Worm (Caenorhabditis elegans) whole organism, young adult: ENCODE results near the gene Y116A8C.37.
A peak's percentile ranks its signal among the peaks of the same experiment; 100 is the strongest.

Experiments
- B0019.2 ChIP-seq: fragments of 200-800 bp; sonication (Bioruptor generic); conservative IDR thresholded peaks from 2 replicates; pipeline ENCODE4 v1.3.6; 2022; ENCODE audit warnings: missing genetic modification reagents, missing genetic modification characterization, missing compliant biosample characterization
- B0261.1 ChIP-seq: sonication (generic microtip); optimal IDR thresholded peaks from 2 replicates; lab custom pipeline; 2016; ENCODE audit warnings: mild to moderate bottlenecking, missing genetic modification characterization, moderate library complexity, missing compliant biosample characterization
- C17E4.6 ChIP-seq: fragments of 200-800 bp; sonication (Bioruptor generic); IDR thresholded peaks from 2 replicates; pipeline ENCODE4 v1.3.6; 2022; ENCODE audit warnings: missing genetic modification reagents, missing genetic modification characterization, missing compliant biosample characterization
- D2030.7 ChIP-seq: fragments of 200-800 bp; sonication (Bioruptor generic); IDR thresholded peaks from 2 replicates; pipeline ENCODE4 v1.3.6; 2022; ENCODE audit warnings: missing genetic modification reagents, missing genetic modification characterization, missing compliant biosample characterization
- F10E7.11 ChIP-seq: sonication (generic microtip); optimal IDR thresholded peaks from 2 replicates; lab custom pipeline; 2017; ENCODE audit warnings: mild to moderate bottlenecking, missing genetic modification characterization, moderate library complexity, missing compliant biosample characterization
- F22D6.2 ChIP-seq: sonication (generic microtip); optimal IDR thresholded peaks from 2 replicates; lab custom pipeline; 2016; ENCODE audit warnings: mild to moderate bottlenecking, missing genetic modification characterization, missing compliant biosample characterization
- F57C9.4 ChIP-seq: sonication (generic microtip); optimal IDR thresholded peaks from 2 replicates; lab custom pipeline; 2017; ENCODE audit warnings: mild to moderate bottlenecking, missing genetic modification characterization, missing compliant biosample characterization
- Y56A3A.18 ChIP-seq: fragments of 200-800 bp; sonication (Bioruptor generic); IDR thresholded peaks from 2 replicates; pipeline ENCODE4 v1.3.6; 2022; ENCODE audit warnings: missing genetic modification reagents, missing genetic modification characterization, missing compliant biosample characterization
- aptf-3 ChIP-seq: fragments of 200-800 bp; sonication (Bioruptor generic); IDR thresholded peaks from 2 replicates; pipeline ENCODE4 v1.3.6; 2022; ENCODE audit warnings: missing genetic modification characterization, missing compliant biosample characterization
- athp-1 ChIP-seq: sonication (generic microtip); optimal IDR thresholded peaks from 2 replicates; lab custom pipeline; 2017; ENCODE audit warnings: mild to moderate bottlenecking, missing genetic modification characterization, missing compliant biosample characterization
- attf-5 ChIP-seq: fragments of 200-800 bp; sonication (Bioruptor generic); optimal IDR thresholded peaks from 2 replicates; lab custom pipeline; 2018; ENCODE audit warnings: mild to moderate bottlenecking, missing genetic modification characterization, missing compliant biosample characterization
- ceh-58 ChIP-seq: fragments of 200-800 bp; sonication (Bioruptor generic); IDR thresholded peaks from 2 replicates; pipeline ENCODE4 v1.3.6; 2022; ENCODE audit warnings: missing genetic modification characterization, missing compliant biosample characterization
- ceh-91 ChIP-seq: fragments of 200-800 bp; sonication (Bioruptor generic); IDR thresholded peaks from 2 replicates; pipeline ENCODE4 v1.3.6; 2022; ENCODE audit warnings: missing genetic modification reagents, missing genetic modification characterization, missing compliant biosample characterization
- dox-1 ChIP-seq: fragments of 200-800 bp; sonication (Bioruptor generic); IDR thresholded peaks from 2 replicates; pipeline ENCODE4 v1.3.6; 2022; ENCODE audit warnings: missing genetic modification reagents, missing genetic modification characterization, missing compliant biosample characterization
- dpff-1 ChIP-seq: sonication (generic microtip); optimal IDR thresholded peaks from 2 replicates; lab custom pipeline; 2017; ENCODE audit warnings: mild to moderate bottlenecking, missing genetic modification characterization, missing compliant biosample characterization
- egrh-3 ChIP-seq: fragments of 200-800 bp; sonication (Bioruptor generic); IDR thresholded peaks from 2 replicates; pipeline ENCODE4 v1.3.6; 2022; ENCODE audit warnings: missing genetic modification reagents, missing genetic modification characterization, missing compliant biosample characterization
- ets-4 ChIP-seq: fragments of 200-800 bp; sonication (Bioruptor generic); optimal IDR thresholded peaks from 2 replicates; lab custom pipeline; 2018; ENCODE audit warnings: mild to moderate bottlenecking, missing genetic modification characterization, missing compliant biosample characterization
- hsf-1 ChIP-seq: fragments of 200-800 bp; sonication (Bioruptor generic); IDR thresholded peaks from 2 replicates; pipeline ENCODE4 v1.3.6; 2022; ENCODE audit warnings: missing genetic modification reagents, missing genetic modification characterization, missing compliant biosample characterization
- lag-1 ChIP-seq: fragments of 200-800 bp; sonication (Bioruptor generic); IDR thresholded peaks from 2 replicates; pipeline ENCODE4 v1.3.6; 2022; ENCODE audit warnings: missing genetic modification reagents, missing genetic modification characterization, missing compliant biosample characterization
- let-526 ChIP-seq: fragments of 200-800 bp; sonication (Bioruptor generic); IDR thresholded peaks from 2 replicates; pipeline ENCODE4 v1.3.6; 2022; ENCODE audit warnings: missing genetic modification reagents, missing genetic modification characterization, missing compliant biosample characterization
- madf-10 ChIP-seq: sonication (generic microtip); optimal IDR thresholded peaks from 2 replicates; lab custom pipeline; 2016; ENCODE audit warnings: mild to moderate bottlenecking, missing genetic modification characterization, missing compliant biosample characterization
- mes-4 ChIP-seq: sonication (generic microtip); optimal IDR thresholded peaks from 2 replicates; lab custom pipeline; 2016; ENCODE audit warnings: missing genotype, missing genetic modification characterization, missing compliant biosample characterization
- mxl-1 ChIP-seq: sonication (generic microtip); optimal IDR thresholded peaks from 2 replicates; lab custom pipeline; 2016; ENCODE audit warnings: missing genetic modification characterization, missing compliant biosample characterization
- nfya-1 ChIP-seq: sonication (generic microtip); optimal IDR thresholded peaks from 2 replicates; lab custom pipeline; 2017; ENCODE audit warnings: antibody characterized with exemption, missing compliant biosample characterization, missing genetic modification characterization, borderline replicate concordance; ENCODE audit not compliant: insufficient read depth
- nfya-2 ChIP-seq: fragments of 200-800 bp; sonication (Bioruptor generic); IDR thresholded peaks from 2 replicates; pipeline ENCODE4 v1.3.6; 2022; ENCODE audit warnings: missing genetic modification reagents, missing genetic modification characterization, missing compliant biosample characterization
- nhr-80 ChIP-seq: sonication (generic microtip); optimal IDR thresholded peaks from 2 replicates; lab custom pipeline; 2016; ENCODE audit warnings: missing genetic modification characterization, missing compliant biosample characterization
- repo-1 ChIP-seq: sonication (generic microtip); optimal IDR thresholded peaks from 2 replicates; lab custom pipeline; 2017; ENCODE audit warnings: mild to moderate bottlenecking, missing genetic modification characterization, missing compliant biosample characterization
- sdz-38 ChIP-seq: sonication (generic microtip); optimal IDR thresholded peaks from 2 replicates; lab custom pipeline; 2016; ENCODE audit warnings: missing genotype, missing genetic modification characterization, missing compliant biosample characterization
- snpc-1.3 ChIP-seq: sonication (generic microtip); optimal IDR thresholded peaks from 2 replicates; lab custom pipeline; 2017; ENCODE audit warnings: missing genetic modification characterization, mild to moderate bottlenecking, missing compliant biosample characterization, antibody characterized with exemption, moderate library complexity, missing genotype, missing genetic modification reagents; ENCODE audit not compliant: insufficient read depth
- snpc-4 ChIP-seq, 5 experiments: fragments of 150-350 bp in 1 of 5; sonication (generic microtip) in 4 of 5; optimal IDR thresholded peaks; 2 replicates each; lab custom pipeline; 2014 to 2018; ENCODE audit warnings: missing genetic modification characterization in 5 of 5, missing biosample characterization in 3 of 5, antibody characterized with exemption in 2 of 5, mild to moderate bottlenecking in 2 of 5, missing compliant biosample characterization in 2 of 5, missing genotype in 2 of 5, moderate library complexity in 2 of 5, missing genetic modification reagents in 1 of 5
- sptf-2 ChIP-seq: fragments of 200-800 bp; sonication (Bioruptor generic); optimal IDR thresholded peaks from 2 replicates; lab custom pipeline; 2018; ENCODE audit warnings: mild to moderate bottlenecking, missing genetic modification characterization, missing compliant biosample characterization
- unc-62 ChIP-seq: fragments of 150-350 bp; optimal IDR thresholded peaks from 2 replicates; lab custom pipeline; 2014; ENCODE audit warnings: missing biosample characterization, missing genetic modification reagents, missing genetic modification characterization
- zim-3 ChIP-seq: sonication (generic microtip); optimal IDR thresholded peaks from 2 replicates; lab custom pipeline; 2017; ENCODE audit warnings: mild to moderate bottlenecking, missing genetic modification characterization, moderate library complexity, missing compliant biosample characterization
- ztf-18 ChIP-seq: sonication (generic microtip); optimal IDR thresholded peaks from 2 replicates; lab custom pipeline; 2016; ENCODE audit warnings: missing genotype, mild to moderate bottlenecking, missing genetic modification characterization, missing compliant biosample characterization
- ztf-22 ChIP-seq: fragments of 200-800 bp; sonication (Bioruptor generic); optimal IDR thresholded peaks from 2 replicates; lab custom pipeline; 2018; ENCODE audit warnings: mild to moderate bottlenecking, missing genetic modification characterization, moderate library complexity, missing compliant biosample characterization
- ztf-26 ChIP-seq: sonication (generic microtip); optimal IDR thresholded peaks from 2 replicates; lab custom pipeline; 2017; ENCODE audit warnings: missing genetic modification characterization, missing compliant biosample characterization

Y116A8C.37 gene

DNA sequence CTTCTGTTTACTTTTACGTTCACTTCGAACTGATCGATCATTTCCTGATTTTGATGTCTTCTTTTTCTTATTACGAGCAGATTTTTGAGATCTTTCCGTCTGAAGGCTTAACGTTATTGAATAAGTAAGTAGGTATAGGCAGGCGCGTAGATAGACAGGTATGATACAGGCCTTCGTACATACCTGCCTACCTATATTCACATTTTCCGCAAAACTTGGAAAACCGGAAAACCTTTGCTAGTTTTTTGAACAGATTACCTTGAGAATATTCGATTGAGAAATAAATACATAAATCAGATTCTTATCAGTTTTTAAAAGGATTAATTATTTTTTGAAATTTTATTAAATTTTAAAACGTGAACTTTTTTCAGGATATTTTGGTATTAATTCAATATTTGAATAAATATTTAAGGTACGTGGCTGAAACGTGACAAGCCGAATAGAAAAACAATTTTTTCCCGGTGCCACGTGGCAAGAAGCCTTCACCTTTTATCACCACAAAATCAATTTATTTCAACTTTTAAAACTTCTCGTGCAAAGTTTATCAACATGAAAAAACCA lies at the start of gene Y116A8C.37, which contains the start of gene Y116A8C.38:
TSS of gene Y116A8C.37 (minus strand) at position 101 of the 561 bp plus-strand sequence.
TSS of gene Y116A8C.38 (plus strand) at position 511 of the 561 bp plus-strand sequence.
- TF ChIP-seq mxl-1 (no peak), ztf-18 (tag; lab: Kevin White, UChicago) (no peak), ets-4 (GFP tag; lab: Kevin White, UChicago) (no peak), repo-1 (no peak), athp-1 (tag; lab: Kevin White, UChicago) (no peak), madf-10 (tag; lab: Kevin White, UChicago) (no peak), ceh-91 (GFP tag; lab: Robert Waterston, UW) (no peak), nfya-2 (GFP tag; lab: Robert Waterston, UW) (no peak), aptf-3 (GFP tag; lab: Robert Waterston, UW) (no peak), hsf-1 (no peak), unc-62 (no peak), F57C9.4 (tag; lab: Kevin White, UChicago) (no peak), C17E4.6 (GFP tag; lab: Robert Waterston, UW) (no peak), egrh-3 (GFP tag; lab: Robert Waterston, UW) (no peak), zim-3 (tag; lab: Kevin White, UChicago) (no peak), ztf-26 (tag; lab: Kevin White, UChicago) (no peak)
- TF ChIP-seq, all 124 proteins: peak for 0

DNA sequence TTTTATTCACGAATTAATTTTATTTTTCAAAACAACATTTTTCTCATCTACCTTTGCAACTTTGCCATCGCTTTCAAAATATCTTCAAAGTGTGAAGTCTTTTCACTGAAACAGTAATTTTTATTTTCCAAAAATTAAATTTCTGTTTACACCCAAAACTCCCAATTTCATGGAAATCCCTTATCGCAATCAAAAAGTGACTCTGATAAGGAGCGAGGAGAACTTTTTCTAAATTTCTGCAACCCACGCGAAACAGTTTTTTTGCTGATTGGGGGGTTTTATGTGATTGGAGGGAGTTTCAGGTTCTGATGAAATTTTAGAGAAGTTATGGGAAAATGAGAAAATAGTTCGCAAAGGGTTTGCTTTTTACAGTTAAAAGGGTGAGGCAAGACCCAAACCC lies 48.6 kb upstream of the Y116A8C.37 start:
- no peak for TF ChIP-seq F22D6.2 (tag; lab: Kevin White, UChicago)
- TF ChIP-seq snpc-4 (GFP tag; optimal IDR thresholded peaks at IDR 0.05; lab: Kevin White, UChicago), result no peak
- TF ChIP-seq snpc-4 (tag; optimal IDR thresholded peaks at IDR 0.05; lab: Kevin White, UChicago), result peak in 3 of 4 experiments; percentile 12 to 59 (median 18)

DNA sequence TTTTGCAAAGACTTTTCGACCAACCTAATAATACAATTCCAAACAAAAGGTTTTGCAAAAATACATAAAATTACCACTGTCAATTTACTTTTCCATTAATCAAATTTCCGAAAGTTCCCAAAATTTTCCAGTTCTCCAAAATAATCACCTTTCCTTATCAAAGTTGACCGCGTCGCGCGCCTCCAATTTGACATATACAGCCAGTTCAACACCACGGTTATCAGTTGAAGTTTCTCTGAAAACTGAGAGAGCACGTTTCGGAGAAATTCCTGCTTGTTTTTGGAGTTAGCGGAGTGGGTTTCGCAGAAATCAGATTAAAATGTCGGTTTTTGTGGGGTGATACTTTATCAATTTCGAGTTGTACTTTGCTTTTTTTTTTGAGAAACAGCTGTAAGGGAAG lies 48.1 kb upstream of the Y116A8C.37 start:
- TF ChIP-seq nhr-80 (tag; lab: Kevin White, UChicago) (peak; percentile 55), ceh-58 (GFP tag; lab: Robert Waterston, UW) (no peak), mes-4 (tag; lab: Kevin White, UChicago) (no peak), B0261.1 (tag; lab: Kevin White, UChicago) (no peak), dox-1 (GFP tag; lab: Robert Waterston, UW) (peak; percentile 32; the same call in 1 of the 2 replicates)

DNA sequence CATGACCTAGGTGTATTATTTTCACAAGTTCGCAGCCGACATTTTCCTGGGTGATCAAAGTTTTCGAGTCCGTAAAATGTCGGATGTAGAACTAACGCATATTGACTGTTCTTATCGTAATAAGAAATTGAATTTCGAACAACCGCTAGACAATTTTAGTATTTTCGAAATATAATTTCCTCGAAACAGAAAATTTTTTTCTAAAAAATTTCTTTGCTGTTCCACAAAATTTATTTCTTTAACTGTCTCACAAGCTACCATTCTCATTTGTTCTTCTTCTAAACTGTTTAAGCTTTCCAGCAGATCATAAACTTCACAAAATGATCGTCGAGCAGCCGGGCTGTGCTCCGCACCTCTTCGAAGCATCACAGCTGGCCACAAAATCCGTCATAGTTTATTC lies 45.2 kb upstream of the Y116A8C.37 start, which contains the start of gene C52D10.3:
TSS of gene C52D10.3 (plus strand) at position 301 of the 400 bp plus-strand sequence.
- TF ChIP-seq D2030.7 (GFP tag; lab: Robert Waterston, UW) (no peak), let-526 (GFP tag; lab: Robert Waterston, UW) (no peak), athp-1 (tag; lab: Kevin White, UChicago) (no peak), ztf-18 (tag; lab: Kevin White, UChicago) (no peak), madf-10 (tag; lab: Kevin White, UChicago) (no peak), F10E7.11 (tag; lab: Kevin White, UChicago) (no peak), ceh-91 (GFP tag; lab: Robert Waterston, UW) (no peak), B0019.2 (GFP tag; lab: Robert Waterston, UW) (no peak), attf-5 (GFP tag; lab: Kevin White, UChicago) (no peak), sptf-2 (GFP tag; lab: Kevin White, UChicago) (no peak), lag-1 (GFP tag; lab: Robert Waterston, UW) (no peak), sdz-38 (no peak), snpc-1.3 (tag; lab: Kevin White, UChicago) (no peak), nfya-1 (tag; lab: Kevin White, UChicago) (no peak), dpff-1 (no peak), Y56A3A.18 (GFP tag; lab: Robert Waterston, UW) (no peak), nfya-2 (GFP tag; lab: Robert Waterston, UW) (no peak), ztf-22 (GFP tag; lab: Kevin White, UChicago) (no peak), egrh-3 (GFP tag; lab: Robert Waterston, UW) (no peak), repo-1 (no peak)
